Worm (Caenorhabditis elegans) whole organism, L4 larva: ENCODE results near the gene F38G1.3.
A peak's percentile ranks its signal among the peaks of the same experiment; 100 is the strongest.
"Not testable (repeated sequence)": the region's sequence is repeated elsewhere in the genome, so short reads cannot be mapped to it uniquely, and the experiment has no call there.

Experiments used
- F44E2.7 ChIP-seq: fragments of 200-800 bp; sonication (Bioruptor generic); IDR thresholded peaks from 2 replicates; pipeline ENCODE4 v2.1.2; 2022; ENCODE audit warnings: missing genetic modification characterization, missing compliant biosample characterization
- F49E8.2 ChIP-seq: sonication (generic microtip); optimal IDR thresholded peaks from 2 replicates; lab custom pipeline; 2016; ENCODE audit warnings: missing compliant biosample characterization, mild to moderate bottlenecking, missing genetic modification characterization, borderline replicate concordance
- T20F7.1 ChIP-seq: fragments of 200-800 bp; sonication (Bioruptor generic); optimal IDR thresholded peaks from 2 replicates; lab custom pipeline; 2018; ENCODE audit warnings: mild to moderate bottlenecking, missing genetic modification characterization, missing compliant biosample characterization
- ama-1 ChIP-seq: fragments of 150-350 bp; optimal IDR thresholded peaks from 2 replicates; lab custom pipeline; 2014; ENCODE audit warnings: inconsistent platforms, mixed read lengths
- arid-1 ChIP-seq: fragments of 200-800 bp; sonication (Bioruptor generic); conservative IDR thresholded peaks from 2 replicates; pipeline ENCODE4 v1.3.6; 2022; ENCODE audit warnings: missing genetic modification reagents, missing genetic modification characterization, missing compliant biosample characterization
- ceh-32 ChIP-seq: sonication (generic microtip); optimal IDR thresholded peaks from 2 replicates; lab custom pipeline; 2016; ENCODE audit warnings: mild to moderate bottlenecking, missing genetic modification characterization, missing compliant biosample characterization; ENCODE audit not compliant: poor library complexity
- ceh-62 ChIP-seq: sonication (generic microtip); optimal IDR thresholded peaks from 2 replicates; lab custom pipeline; 2017; ENCODE audit warnings: missing biosample characterization, missing genetic modification characterization
- daf-16 ChIP-seq, 3 experiments: sonication (generic microtip); optimal IDR thresholded peaks; 2 replicates each; lab custom pipeline; 2016 to 2017; ENCODE audit warnings: missing genetic modification characterization in 3 of 3, missing genetic modification reagents in 3 of 3, mild to moderate bottlenecking in 2 of 3, missing compliant biosample characterization in 2 of 3, missing biosample characterization in 1 of 3, moderate library complexity in 1 of 3
- daf-19 ChIP-seq: fragments of 200-800 bp; sonication (Bioruptor generic); conservative IDR thresholded peaks from 2 replicates; pipeline ENCODE4 v1.3.6; 2022; ENCODE audit warnings: missing genetic modification characterization, missing compliant biosample characterization
- dmd-6 ChIP-seq: fragments of 200-800 bp; sonication (Bioruptor generic); IDR thresholded peaks from 2 replicates; pipeline ENCODE4 v1.3.6; 2022; ENCODE audit warnings: missing genetic modification reagents, missing genetic modification characterization, missing compliant biosample characterization
- dmd-9 ChIP-seq: fragments of 200-800 bp; sonication (Bioruptor generic); IDR thresholded peaks from 2 replicates; pipeline ENCODE4 v1.3.6; 2022; ENCODE audit warnings: missing genetic modification reagents, missing genetic modification characterization, missing compliant biosample characterization
- dpl-1 ChIP-seq: fragments of 150-350 bp; optimal IDR thresholded peaks from 2 replicates; lab custom pipeline; 2014; ENCODE audit warnings: missing biosample characterization, missing genetic modification reagents, missing genetic modification characterization
- dve-1 ChIP-seq: sonication (generic microtip); optimal IDR thresholded peaks from 2 replicates; lab custom pipeline; 2017; ENCODE audit warnings: antibody characterized with exemption, mild to moderate bottlenecking, missing genetic modification characterization, missing compliant biosample characterization; ENCODE audit not compliant: insufficient read depth
- egl-43 ChIP-seq: fragments of 200-800 bp; sonication (Bioruptor generic); IDR thresholded peaks from 2 replicates; pipeline ENCODE4 v1.3.6; 2022; ENCODE audit warnings: missing genetic modification reagents, missing genetic modification characterization, missing compliant biosample characterization
- fos-1 ChIP-seq: fragments of 150-350 bp; optimal IDR thresholded peaks from 2 replicates; lab custom pipeline; 2014; ENCODE audit warnings: missing biosample characterization, missing genetic modification characterization
- hlh-11 ChIP-seq: fragments of 200-800 bp; sonication (Bioruptor generic); optimal IDR thresholded peaks from 2 replicates; lab custom pipeline; 2018; ENCODE audit warnings: mild to moderate bottlenecking, missing genetic modification characterization, missing compliant biosample characterization
- lim-7 ChIP-seq: fragments of 200-800 bp; sonication (Bioruptor generic); IDR thresholded peaks from 2 replicates; pipeline ENCODE4 v1.3.6; 2022; ENCODE audit warnings: missing genetic modification characterization, missing compliant biosample characterization
- lin-13 ChIP-seq: fragments of 150-350 bp; optimal IDR thresholded peaks from 2 replicates; lab custom pipeline; 2014; ENCODE audit warnings: missing biosample characterization, missing genetic modification reagents, missing genetic modification characterization
- lin-15B ChIP-seq: fragments of 150-350 bp; sonication (generic microtip); optimal IDR thresholded peaks from 3 replicates; lab custom pipeline; 2014; ENCODE audit warnings: missing biosample characterization, missing genetic modification characterization
- lin-29 ChIP-seq: fragments of 200-800 bp; sonication (Bioruptor generic); IDR thresholded peaks from 2 replicates; pipeline ENCODE4 v1.3.6; 2022; ENCODE audit warnings: missing genetic modification reagents, missing genetic modification characterization, missing compliant biosample characterization
- lin-38 ChIP-seq: fragments of 200-800 bp; sonication (Bioruptor generic); IDR thresholded peaks from 2 replicates; pipeline ENCODE4 v1.3.6; 2022; ENCODE audit warnings: missing genetic modification reagents, missing genetic modification characterization, missing compliant biosample characterization
- lsy-2 ChIP-seq, 2 experiments: fragments of 150-350 bp in 1 of 2; sonication (generic microtip) in 1 of 2; optimal IDR thresholded peaks; 2 replicates each; lab custom pipeline; 2014 to 2017; ENCODE audit warnings: missing biosample characterization in 2 of 2, missing genetic modification characterization in 2 of 2
- mdl-1 ChIP-seq, 2 experiments: fragments of 150-350 bp in 1 of 2; sonication (generic microtip) in 1 of 2; optimal IDR thresholded peaks; 2 replicates each; lab custom pipeline; 2014 to 2017; ENCODE audit warnings: missing biosample characterization in 2 of 2, missing genetic modification characterization in 2 of 2
- mdt-29 ChIP-seq: fragments of 200-800 bp; sonication (Bioruptor generic); IDR thresholded peaks from 2 replicates; pipeline ENCODE4 v1.3.6; 2022; ENCODE audit warnings: missing genetic modification reagents, missing genetic modification characterization, missing compliant biosample characterization
- mes-2 ChIP-seq: sonication (generic microtip); optimal IDR thresholded peaks from 2 replicates; lab custom pipeline; 2016; ENCODE audit warnings: missing genotype, mild to moderate bottlenecking, missing genetic modification characterization, missing compliant biosample characterization; ENCODE audit not compliant: poor library complexity, severe bottlenecking
- nhr-102 ChIP-seq: sonication (generic microtip); optimal IDR thresholded peaks from 2 replicates; lab custom pipeline; 2016; ENCODE audit warnings: mild to moderate bottlenecking, missing genetic modification characterization, moderate library complexity, missing compliant biosample characterization
- nhr-11 ChIP-seq: fragments of 150-350 bp; optimal IDR thresholded peaks from 2 replicates; lab custom pipeline; 2014; ENCODE audit warnings: missing biosample characterization, missing genetic modification characterization
- nhr-28 ChIP-seq: fragments of 150-350 bp; optimal IDR thresholded peaks from 2 replicates; lab custom pipeline; 2014; ENCODE audit warnings: missing biosample characterization, missing genetic modification characterization
- nhr-41 ChIP-seq: fragments of 200-800 bp; sonication (Bioruptor generic); IDR thresholded peaks from 2 replicates; pipeline ENCODE4 v1.3.6; 2022; ENCODE audit warnings: missing genetic modification reagents, missing genetic modification characterization, missing compliant biosample characterization
- nhr-42 ChIP-seq: fragments of 200-800 bp; sonication (Bioruptor generic); IDR thresholded peaks from 2 replicates; pipeline ENCODE4 v1.3.6; 2022; ENCODE audit warnings: missing genetic modification characterization, missing compliant biosample characterization
- nhr-48 ChIP-seq: sonication (generic microtip); optimal IDR thresholded peaks from 2 replicates; lab custom pipeline; 2016; ENCODE audit warnings: mild to moderate bottlenecking, missing genetic modification characterization, missing compliant biosample characterization
- nhr-6 ChIP-seq: fragments of 150-350 bp; optimal IDR thresholded peaks from 2 replicates; lab custom pipeline; 2014; ENCODE audit warnings: missing biosample characterization, missing genetic modification characterization
- pha-4 ChIP-seq, 2 experiments: fragments of 150-350 bp in 1 of 2; fragments of 200-800 bp in 1 of 2; sonication (Bioruptor generic) in 1 of 2; IDR thresholded peaks in 1 of 2; optimal IDR thresholded peaks in 1 of 2; 2 replicates each; pipeline versions ENCODE4 v1.3.6 to Lab custom; 2014 to 2022; ENCODE audit warnings: missing genetic modification characterization in 2 of 2, missing genetic modification reagents in 2 of 2, missing biosample characterization in 1 of 2, missing compliant biosample characterization in 1 of 2
- pqm-1 ChIP-seq: sonication (generic microtip); optimal IDR thresholded peaks from 2 replicates; lab custom pipeline; 2017; ENCODE audit warnings: missing biosample characterization, missing genetic modification characterization
- saeg-2 ChIP-seq: fragments of 200-800 bp; sonication (Bioruptor generic); IDR thresholded peaks from 2 replicates; pipeline ENCODE4 v1.3.6; 2022; ENCODE audit warnings: missing genetic modification reagents, missing genetic modification characterization, missing compliant biosample characterization
- snpc-1.2 ChIP-seq: fragments of 200-800 bp; sonication (Bioruptor generic); IDR thresholded peaks from 2 replicates; pipeline ENCODE4 v1.3.6; 2022; ENCODE audit warnings: missing genetic modification reagents, missing genetic modification characterization, missing compliant biosample characterization
- tra-1 ChIP-seq: fragments of 200-800 bp; sonication (Bioruptor generic); IDR thresholded peaks from 2 replicates; pipeline ENCODE4 v1.3.6; 2022; ENCODE audit warnings: missing genetic modification reagents, missing genetic modification characterization, missing compliant biosample characterization
- unc-62 ChIP-seq, 3 experiments: fragments of 150-350 bp in 1 of 3; sonication (generic microtip); optimal IDR thresholded peaks in 2 of 3; peaks in 1 of 3; 1 replicate in 1 of 3; 2 replicates in 2 of 3; lab custom pipeline; 2014 to 2017; ENCODE audit warnings: missing biosample characterization in 3 of 3, missing genetic modification characterization in 3 of 3, missing genetic modification reagents in 3 of 3, missing genotype in 1 of 3
- zfp-3 ChIP-seq: fragments of 200-800 bp; sonication (Bioruptor generic); conservative IDR thresholded peaks from 2 replicates; pipeline ENCODE4 v1.3.6; 2022; ENCODE audit warnings: missing genetic modification reagents, missing genetic modification characterization, missing compliant biosample characterization
- zip-11 ChIP-seq: fragments of 200-800 bp; sonication (Bioruptor generic); IDR thresholded peaks from 2 replicates; pipeline ENCODE4 v1.3.6; 2022; ENCODE audit warnings: missing genetic modification characterization, missing compliant biosample characterization
- zip-2 ChIP-seq: fragments of 150-350 bp; optimal IDR thresholded peaks from 2 replicates; lab custom pipeline; 2014; ENCODE audit warnings: missing biosample characterization, missing genetic modification characterization

F38G1.3 gene

DNA sequence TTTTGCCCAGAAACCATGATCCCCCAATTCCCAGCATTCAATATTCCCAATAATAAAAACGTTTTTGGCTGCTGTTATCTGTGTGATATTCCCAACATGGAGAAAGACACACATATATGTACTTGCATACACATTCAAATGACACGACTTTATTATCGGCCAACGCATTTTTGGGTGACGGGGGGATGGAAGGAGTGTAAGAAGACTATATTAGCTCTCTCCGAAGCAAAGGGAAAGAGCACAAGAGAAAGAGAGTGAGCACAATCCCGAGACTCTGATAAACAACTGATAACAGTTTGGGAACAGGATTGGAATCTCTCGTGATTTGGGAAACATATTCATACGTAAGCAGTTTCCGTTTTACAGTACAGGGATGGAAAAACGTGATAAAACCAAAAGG is 35.9 kb upstream of the F38G1.3 start (continued):
- TF ChIP-seq nhr-102 (peak; percentile 77), pha-4 (GFP tag; IDR thresholded peaks at IDR 0.05; lab: Robert Waterston, UW) (no peak), pha-4 (tag; optimal IDR thresholded peaks at IDR 0.05; lab: Kevin White, UChicago) (peak; percentile 48), lsy-2 (tag; optimal IDR thresholded peaks at IDR 0.05; lab: Kevin White, UChicago) (peak in 1 of 2 experiments; percentile 29), saeg-2 (0 out of 2 replicates have a peak, but pooled peaks have one; percentile 24), zfp-3 (0 out of 2 replicates have a peak, but pooled peaks have one; percentile 57), mdl-1 (tag; optimal IDR thresholded peaks at IDR 0.05; lab: Kevin White, UChicago) (no peak), nhr-42 (no peak), lin-29 (GFP tag; lab: Robert Waterston, UW) (no peak), pqm-1 (tag; lab: Kevin White, UChicago) (peak; percentile 75), nhr-6 (tag; lab: Kevin White, UChicago) (peak; percentile 27), dpl-1 (GFP tag; lab: Kevin White, UChicago) (no peak), F44E2.7 (no peak), lim-7 (no peak), T20F7.1 (GFP tag; lab: Kevin White, UChicago) (no peak), daf-19 (GFP tag; lab: Robert Waterston, UW) (no peak), nhr-48 (tag; lab: Kevin White, UChicago) (peak; percentile 68), lin-13 (GFP tag; lab: Kevin White, UChicago) (peak; percentile 28), hlh-11 (peak; percentile 91), mes-2 (tag; lab: Kevin White, UChicago) (peak; percentile 17), zip-11 (no peak), unc-62 (GFP tag; optimal IDR thresholded peaks at IDR 0.05 in 1 of 2; lab: Kevin White, UChicago) (peak in 1 of 2 experiments; percentile 92), unc-62 (tag; optimal IDR thresholded peaks at IDR 0.05; lab: Kevin White, UChicago) (no peak), dmd-9 (GFP tag; lab: Robert Waterston, UW) (no peak)

DNA sequence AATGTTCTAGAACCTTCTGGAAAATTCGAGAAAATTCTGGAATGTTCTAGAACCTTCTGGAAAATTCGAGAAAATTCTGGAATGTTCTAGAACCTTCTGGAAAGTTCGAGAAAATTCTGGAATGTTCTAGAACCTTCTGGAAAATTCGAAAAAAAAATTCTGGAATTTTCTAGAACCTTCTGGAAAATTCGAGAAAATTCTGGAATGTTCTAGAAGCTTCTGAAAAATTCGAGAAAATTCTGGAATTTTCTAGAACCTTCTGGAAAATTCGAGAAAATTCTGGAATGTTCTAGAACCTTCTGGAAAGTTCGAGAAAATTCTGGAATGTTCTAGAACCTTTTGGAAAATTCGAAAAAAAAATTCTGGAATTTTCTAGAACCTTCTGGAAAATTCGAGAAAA is 32.9 kb upstream of the F38G1.3 start:
- TF ChIP-seq mdt-29 (GFP tag; lab: Robert Waterston, UW) (peak; percentile 30; the same call in 1 of the 2 replicates), lin-38 (GFP tag; lab: Robert Waterston, UW) (0 out of 2 replicates have a peak, but pooled peaks have one; percentile 8), snpc-1.2 (GFP tag; lab: Robert Waterston, UW) (0 out of 2 replicates have a peak, but pooled peaks have one; percentile 34), pha-4 (GFP tag; IDR thresholded peaks at IDR 0.05; lab: Robert Waterston, UW) (0 out of 2 replicates have a peak, but pooled peaks have one; percentile 21)
- TF ChIP-seq pha-4 (tag; optimal IDR thresholded peaks at IDR 0.05; lab: Kevin White, UChicago), result not testable (repeated sequence)
- TF ChIP-seq, all 104 proteins: peak for 4; not testable (repeated sequence) for 100

DNA sequence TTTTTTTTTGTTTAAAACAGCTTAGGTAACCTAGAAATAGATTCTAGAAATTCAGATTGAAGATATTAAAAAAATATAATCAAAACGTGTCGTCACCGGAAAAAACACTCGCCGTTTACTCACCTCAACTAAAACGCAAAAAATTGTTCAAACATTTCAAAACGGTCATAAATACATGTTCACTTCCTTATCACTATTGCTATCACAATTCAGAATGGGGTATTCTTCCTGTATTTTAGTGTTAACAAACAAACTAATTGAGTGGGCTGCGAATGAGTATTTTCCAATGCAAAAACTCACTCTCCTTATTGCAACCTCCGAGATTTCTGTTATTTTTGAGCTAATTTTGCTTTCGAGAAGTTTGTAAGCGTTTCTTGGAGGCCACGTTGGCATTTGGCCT is 26.5 kb upstream of the F38G1.3 start, which contains the start of gene F52D1.2:
F52D1.2 (minus strand) TSS at position 393 of the 400 bp plus-strand sequence.
- TF ChIP-seq dmd-6 (GFP tag; lab: Robert Waterston, UW) (peak; percentile 14; the same call in 1 of the 2 replicates), hlh-11 (peak; percentile 13), nhr-28 (tag; lab: Kevin White, UChicago) (peak; percentile 70), daf-19 (GFP tag; lab: Robert Waterston, UW) (no peak), pqm-1 (tag; lab: Kevin White, UChicago) (peak; percentile 72), daf-16 (GFP tag; optimal IDR thresholded peaks at IDR 0.05; lab: Kevin White, UChicago) (no peak), daf-16 (tag; optimal IDR thresholded peaks at IDR 0.05; lab: Kevin White, UChicago) (peak; percentile 50), F49E8.2 (tag; lab: Kevin White, UChicago) (no peak)
- TF ChIP-seq, all 104 proteins: peak for 5

DNA sequence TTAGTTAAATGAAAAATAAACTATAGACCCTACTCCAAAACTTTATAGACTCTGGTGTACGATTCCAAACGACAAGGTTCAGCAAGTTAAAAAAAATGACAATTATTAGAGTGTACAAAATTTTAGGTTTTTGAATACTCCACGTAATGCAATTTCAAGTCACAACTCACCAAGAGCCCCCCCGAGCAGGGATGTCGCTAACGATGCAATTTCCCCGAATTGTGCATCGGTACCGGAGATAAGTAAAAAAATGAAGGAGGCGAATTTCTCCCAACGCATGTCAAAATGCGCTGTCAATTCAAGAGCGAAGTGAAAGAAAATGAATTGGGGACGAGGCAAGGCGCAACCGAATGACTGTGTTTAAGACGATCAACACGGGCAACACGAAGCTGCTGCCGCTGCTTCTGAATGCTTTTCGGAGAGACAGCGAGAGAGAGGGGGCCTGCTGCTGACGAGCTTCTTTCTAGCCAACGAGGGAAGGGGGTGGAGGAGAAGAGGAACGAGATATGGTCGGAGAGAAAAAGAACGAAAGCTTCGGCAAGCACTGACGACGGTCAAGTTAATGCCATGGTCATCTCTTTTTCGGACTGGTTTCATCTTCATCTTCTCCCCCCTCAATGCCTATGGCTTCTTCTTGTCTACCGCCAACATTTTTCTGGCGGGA is 19.1 kb upstream of the F38G1.3 start, which contains the start of gene abu-12:
abu-12 (minus strand) TSS at position 472 of the 664 bp plus-strand sequence.
- TF ChIP-seq dve-1 (tag; lab: Kevin White, UChicago), result no peak
- no peak for TF ChIP-seq ceh-62 (tag; lab: Kevin White, UChicago)
- TF ChIP-seq daf-16 (GFP tag; optimal IDR thresholded peaks at IDR 0.05; lab: Kevin White, UChicago), result no peak
- TF ChIP-seq daf-16 (tag; optimal IDR thresholded peaks at IDR 0.05; lab: Kevin White, UChicago), result no peak
- no peak for TF ChIP-seq lin-15B (tag; lab: Kevin White, UChicago)
- no peak for TF ChIP-seq nhr-41
- TF ChIP-seq nhr-11, result no peak
- no peak for TF ChIP-seq tra-1 (GFP tag; lab: Robert Waterston, UW)
- no peak for TF ChIP-seq nhr-42
- TF ChIP-seq ceh-32 (tag; lab: Kevin White, UChicago), result no peak
- TF ChIP-seq zip-2 (tag; lab: Kevin White, UChicago), result no peak
- TF ChIP-seq F49E8.2 (tag; lab: Kevin White, UChicago), result no peak
- TF ChIP-seq nhr-102, result no peak
- no peak for TF ChIP-seq fos-1
- TF ChIP-seq arid-1, result no peak
- TF ChIP-seq ama-1 (lab: Kevin White, UChicago), result no peak
- 0 out of 2 replicates have a peak, but pooled peaks have one; percentile 26 for TF ChIP-seq egl-43 (GFP tag; lab: Robert Waterston, UW)
